Fruit fly (Drosophila melanogaster): ENCODE data around the gene CG32176.

The CG32176 gene

DNA sequence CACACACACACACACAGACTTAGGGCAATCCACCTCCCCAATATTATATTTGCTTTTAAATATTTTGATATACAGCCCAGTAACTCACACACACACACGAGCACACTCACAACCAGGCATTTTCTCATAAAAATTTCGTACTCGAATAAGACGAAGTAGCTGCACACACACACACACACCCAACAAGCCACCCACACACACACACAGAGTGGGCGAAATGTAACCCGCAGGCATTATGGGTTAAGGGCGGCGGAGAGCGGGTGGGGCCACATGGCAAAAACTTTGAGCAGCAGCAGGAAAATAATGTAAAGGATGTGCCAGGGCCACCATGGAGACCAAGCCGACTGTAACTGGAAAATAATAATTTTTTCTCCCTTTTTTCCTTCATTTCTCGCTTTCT, 7.9 kb downstream of the CG32176 start:
- no peak for TF ChIP-seq CG4496 (GFP tag; IDR thresholded peaks at IDR 0.05)

DNA sequence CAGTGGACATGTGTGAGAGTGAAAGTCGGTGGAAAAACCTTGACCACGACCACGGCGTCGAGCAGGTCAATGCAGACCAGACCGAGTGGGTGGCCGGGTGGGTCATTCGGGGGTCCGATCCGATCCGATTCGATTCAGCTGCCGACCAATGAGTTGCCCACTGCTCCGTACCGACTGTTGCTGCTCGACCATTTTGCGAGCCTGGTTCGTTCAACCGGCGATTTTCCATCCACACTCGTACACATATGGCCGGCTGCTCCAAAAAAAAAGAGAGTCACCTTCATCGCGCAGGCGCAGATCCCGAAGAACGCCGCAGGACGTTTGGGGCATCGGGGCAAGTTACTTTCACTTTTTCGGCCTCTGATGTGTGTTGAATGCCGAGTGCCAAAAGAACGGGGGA, 10.9 kb downstream of the CG32176 start:
- TF ChIP-seq CG10348 (GFP tag; IDR thresholded peaks at IDR 0.05) (no peak), CG17806 (tag; optimal IDR thresholded peaks at IDR 0.05) (no peak), Ets98B (GFP tag; IDR thresholded peaks at IDR 0.05) (no peak), CG9948 (tag; optimal IDR thresholded peaks at IDR 0.05) (no peak), gl (tag; optimal IDR thresholded peaks at IDR 0.05) (no peak), CG8159 (tag; optimal IDR thresholded peaks at IDR 0.05) (no peak), rn (GFP tag; IDR thresholded peaks at IDR 0.05) (no peak), CG4496 (GFP tag; IDR thresholded peaks at IDR 0.05) (no peak), CG15710 (tag; optimal IDR thresholded peaks at IDR 0.05) (no peak), EcR (GFP tag; optimal IDR thresholded peaks at IDR 0.05) (no peak), CG13204 (GFP tag; optimal IDR thresholded peaks at IDR 0.05) (no peak), Pif1B (GFP tag; optimal IDR thresholded peaks at IDR 0.05) (no peak), CG34367 (tag; optimal IDR thresholded peaks at IDR 0.05) (no peak), CG32121 (GFP tag; IDR thresholded peaks at IDR 0.05) (no peak), CG8301 (tag; optimal IDR thresholded peaks at IDR 0.05) (no peak), Pif1A (GFP tag; optimal IDR thresholded peaks at IDR 0.05) (no peak), D1 (tag; optimal IDR thresholded peaks at IDR 0.05) (no peak)

- TF ChIP-seq CG8159 (tag; optimal IDR thresholded peaks at IDR 0.05) (no peak), Snoo (tag; optimal IDR thresholded peaks at IDR 0.05) (no peak), CG4496 (GFP tag; IDR thresholded peaks at IDR 0.05) (no peak), D1 (tag; optimal IDR thresholded peaks at IDR 0.05) (no peak), Ets98B (GFP tag; IDR thresholded peaks at IDR 0.05) (no peak), rn (GFP tag; IDR thresholded peaks at IDR 0.05) (no peak), CG32121 (GFP tag; IDR thresholded peaks at IDR 0.05) (no peak), CG14655 (GFP tag; optimal IDR thresholded peaks at IDR 0.05) (no peak), CG8301 (tag; optimal IDR thresholded peaks at IDR 0.05) (no peak), EcR (GFP tag; optimal IDR thresholded peaks at IDR 0.05) (no peak), CG34367 (tag; optimal IDR thresholded peaks at IDR 0.05) (no peak), CG15710 (tag; optimal IDR thresholded peaks at IDR 0.05) (no peak), CG13204 (GFP tag; optimal IDR thresholded peaks at IDR 0.05) (no peak)
Observed at dm6 chr3L:17445629-17446431, 12.2 kb downstream of the CG32176 start.

- TF ChIP-seq CG15710 (tag; optimal IDR thresholded peaks at IDR 0.05), result no peak
- no peak for TF ChIP-seq CG10348 (GFP tag; IDR thresholded peaks at IDR 0.05)
- no peak for TF ChIP-seq Pif1B (GFP tag; optimal IDR thresholded peaks at IDR 0.05)
- TF ChIP-seq CG14655 (GFP tag; optimal IDR thresholded peaks at IDR 0.05), result no peak
- TF ChIP-seq Ets98B (GFP tag; IDR thresholded peaks at IDR 0.05), result no peak
- TF ChIP-seq Pif1A (GFP tag; optimal IDR thresholded peaks at IDR 0.05), result no peak
- TF ChIP-seq CG32121 (GFP tag; IDR thresholded peaks at IDR 0.05), result no peak
- TF ChIP-seq gl (tag; optimal IDR thresholded peaks at IDR 0.05), result no peak
- no peak for TF ChIP-seq Snoo (tag; optimal IDR thresholded peaks at IDR 0.05)
- TF ChIP-seq CG12605 (GFP tag; IDR thresholded peaks at IDR 0.05), result no peak
- TF ChIP-seq CG34367 (tag; optimal IDR thresholded peaks at IDR 0.05), result no peak
Observed at dm6 chr3L:17447881-17448280, 14.2 kb downstream of the CG32176 start.

DNA sequence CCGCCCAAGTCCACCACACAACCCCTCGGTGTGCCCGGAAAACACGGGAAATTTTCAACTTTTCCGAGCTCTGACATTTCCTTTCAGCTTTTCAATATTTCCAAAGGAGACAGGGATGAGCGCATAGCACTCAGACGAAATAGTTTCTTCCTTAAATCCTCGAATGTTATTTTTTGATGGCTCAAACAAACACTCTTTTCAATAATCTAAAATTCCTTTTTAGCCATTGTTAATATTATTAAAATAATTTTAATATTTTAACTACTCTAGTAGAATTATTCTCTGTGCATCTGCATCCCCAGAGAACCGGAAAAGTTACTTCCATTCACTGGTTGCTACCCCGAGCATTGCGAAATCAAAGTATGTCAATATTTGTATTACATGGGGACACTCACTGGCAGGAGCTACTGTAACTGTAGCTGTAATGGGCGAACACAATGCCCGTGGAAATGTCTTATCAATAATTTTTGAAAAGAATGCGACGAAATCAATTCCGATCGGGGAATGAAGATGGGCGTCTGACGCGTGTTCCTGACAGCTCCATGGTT, 24.1 kb downstream of the CG32176 start:
- TF ChIP-seq CG8159 (tag; optimal IDR thresholded peaks at IDR 0.05) (peak; percentile 14), CG10348 (GFP tag; IDR thresholded peaks at IDR 0.05) (no peak), CG17806 (tag; optimal IDR thresholded peaks at IDR 0.05) (no peak), CG8301 (tag; optimal IDR thresholded peaks at IDR 0.05) (no peak), fd96Ca (GFP tag; IDR thresholded peaks at IDR 0.05) (no peak)

DNA sequence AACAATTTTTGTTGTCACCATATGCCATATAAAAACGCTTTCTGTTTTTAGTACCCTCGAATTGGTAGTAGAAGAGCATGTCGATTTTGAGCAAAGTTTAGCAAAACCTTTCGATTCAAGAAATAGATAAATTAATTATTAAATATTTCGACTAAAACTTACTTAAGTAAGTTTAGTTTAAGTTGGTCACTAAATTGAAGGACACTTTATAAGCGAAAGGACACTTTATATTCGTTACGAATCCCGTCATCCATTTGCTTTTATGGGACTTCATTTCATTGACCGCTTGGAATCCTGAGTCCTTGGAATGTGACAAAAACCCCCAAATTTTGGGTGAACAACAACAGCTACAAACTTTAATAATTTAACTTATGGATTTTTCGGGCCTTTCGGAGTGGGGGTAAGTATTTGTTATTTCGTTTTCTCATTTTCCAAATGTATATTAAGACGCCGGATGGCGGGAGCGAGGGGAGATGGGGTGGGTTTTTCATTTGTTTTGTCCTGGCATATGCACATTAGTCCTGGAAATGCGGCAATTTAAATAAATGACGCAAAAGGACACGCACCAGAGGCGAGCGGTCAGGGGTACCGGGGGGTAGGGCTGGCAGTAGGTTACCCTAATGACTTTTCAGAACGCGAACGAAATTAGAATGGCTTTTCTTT, 25.3 kb downstream of the CG32176 start:
- TF ChIP-seq EcR (GFP tag; optimal IDR thresholded peaks at IDR 0.05) (no peak), CG15710 (tag; optimal IDR thresholded peaks at IDR 0.05) (no peak), Snoo (tag; optimal IDR thresholded peaks at IDR 0.05) (no peak), CG12605 (GFP tag; IDR thresholded peaks at IDR 0.05) (no peak), CG34367 (tag; optimal IDR thresholded peaks at IDR 0.05) (no peak), CG9948 (tag; optimal IDR thresholded peaks at IDR 0.05) (no peak), CG4496 (GFP tag; IDR thresholded peaks at IDR 0.05) (no peak), CG8301 (tag; optimal IDR thresholded peaks at IDR 0.05) (no peak), rn (GFP tag; IDR thresholded peaks at IDR 0.05) (no peak), CG10348 (GFP tag; IDR thresholded peaks at IDR 0.05) (no peak)
